Worm (Caenorhabditis elegans) whole organism, L2 larva: ENCODE data around the gene ptp-5.2.

Experiments used
- aly-2 ChIP-seq: fragments of 150-350 bp; optimal IDR thresholded peaks from 2 replicates; lab custom pipeline; 2014; ENCODE audit warnings: missing biosample characterization, missing genetic modification characterization
- ama-1 ChIP-seq: fragments of 150-350 bp; optimal IDR thresholded peaks from 2 replicates; lab custom pipeline; 2018; ENCODE audit warnings: inconsistent platforms
- ceh-82 ChIP-seq: fragments of 150-350 bp; optimal IDR thresholded peaks from 2 replicates; lab custom pipeline; 2014; ENCODE audit warnings: missing biosample characterization, missing genetic modification characterization
- elt-1 ChIP-seq: fragments of 150-350 bp; optimal IDR thresholded peaks from 2 replicates; lab custom pipeline; 2014; ENCODE audit warnings: missing biosample characterization, missing genetic modification characterization
- lin-13 ChIP-seq: fragments of 150-350 bp; optimal IDR thresholded peaks from 2 replicates; lab custom pipeline; 2014; ENCODE audit warnings: missing biosample characterization, missing genetic modification reagents, missing genetic modification characterization
- lin-39 ChIP-seq: fragments of 150-350 bp; optimal IDR thresholded peaks from 2 replicates; lab custom pipeline; 2014; ENCODE audit warnings: missing biosample characterization, missing genetic modification reagents, missing genetic modification characterization
- lsy-2 ChIP-seq, 2 experiments: fragments of 150-350 bp in 1 of 2; sonication (generic microtip) in 1 of 2; optimal IDR thresholded peaks; 2 replicates each; lab custom pipeline; 2014 to 2017; ENCODE audit warnings: missing biosample characterization in 2 of 2, missing genetic modification characterization in 2 of 2
- mdl-1 ChIP-seq, 2 experiments: fragments of 150-350 bp in 1 of 2; sonication (generic microtip) in 1 of 2; optimal IDR thresholded peaks; 2 replicates each; lab custom pipeline; 2017; ENCODE audit warnings: missing biosample characterization in 2 of 2, missing genetic modification characterization in 2 of 2
- nhr-11 ChIP-seq: fragments of 150-350 bp; optimal IDR thresholded peaks from 2 replicates; lab custom pipeline; 2014; ENCODE audit warnings: missing biosample characterization, missing genetic modification characterization
- nhr-77 ChIP-seq: fragments of 150-350 bp; optimal IDR thresholded peaks from 2 replicates; lab custom pipeline; 2014; ENCODE audit warnings: missing biosample characterization, missing genetic modification characterization
- skn-1 ChIP-seq: sonication (generic microtip); optimal IDR thresholded peaks from 2 replicates; lab custom pipeline; 2017; ENCODE audit warnings: missing biosample characterization, missing genetic modification characterization

ce11 chrIV:14770663-14771062 lies 9.9 kb upstream of the ptp-5.2 start:
- TF ChIP-seq aly-2 (tag; lab: Kevin White, UChicago) (no peak), lin-13 (GFP tag; lab: Kevin White, UChicago) (no peak), lsy-2 (tag; optimal IDR thresholded peaks at IDR 0.05; lab: Kevin White, UChicago) (no peak), ama-1 (no peak), skn-1 (tag; lab: Kevin White, UChicago) (no peak), mdl-1 (tag; optimal IDR thresholded peaks at IDR 0.05; lab: Kevin White, UChicago) (no peak), elt-1 (tag; lab: Kevin White, UChicago) (no peak), nhr-11 (tag; lab: Kevin White, UChicago) (no peak), nhr-77 (tag; lab: Kevin White, UChicago) (no peak), lin-39 (tag; lab: Kevin White, UChicago) (no peak), ceh-82 (tag; lab: Kevin White, UChicago) (no peak)
